Fruit fly (Drosophila melanogaster) whole organism, larva: ENCODE measurements around the gene CG5157.
A peak's percentile ranks its signal among the peaks of the same experiment; 100 is the strongest.

ENCODE experiments used
- noc ChIP-seq: fragments of 200-800 bp; sonication (Bioruptor generic); optimal IDR thresholded peaks from 3 replicates; lab custom pipeline; 2019; ENCODE audit warnings: missing biosample characterization, mild to moderate bottlenecking, missing genetic modification characterization, moderate library complexity

The CG5157 gene

DNA sequence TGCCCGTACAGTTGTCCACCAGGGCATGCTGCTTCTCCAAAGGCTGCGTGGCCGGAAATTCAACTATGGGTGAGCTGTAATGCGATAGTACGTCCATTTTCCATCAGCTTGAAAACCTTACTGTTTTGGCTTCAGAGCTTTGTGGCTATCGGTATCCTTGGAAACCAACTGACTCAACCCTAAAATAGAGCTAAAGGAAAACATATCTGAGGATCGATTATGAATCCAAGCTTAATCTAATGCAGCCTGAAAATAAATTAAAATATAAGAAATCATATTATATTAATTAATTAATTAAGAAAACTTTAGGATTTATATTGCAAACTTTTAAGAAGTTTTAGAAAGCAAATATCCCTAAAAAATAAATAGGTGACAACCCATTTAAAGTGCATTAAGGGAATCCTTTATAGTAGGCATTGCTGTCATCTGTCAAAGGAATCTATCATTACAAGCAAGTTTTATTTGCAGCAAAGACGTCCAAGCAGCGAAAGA is 40.2 kb downstream of the CG5157 start, which contains the start of the genes CG13074 and ATPsynbetaL:
CG13074 (minus strand) TSS at position 101 of the 492 bp plus-strand sequence.
ATPsynbetaL (plus strand) TSS at position 442 of the 492 bp plus-strand sequence.
- TF ChIP-seq noc (tag; lab: Kevin White, UChicago) = no peak

DNA sequence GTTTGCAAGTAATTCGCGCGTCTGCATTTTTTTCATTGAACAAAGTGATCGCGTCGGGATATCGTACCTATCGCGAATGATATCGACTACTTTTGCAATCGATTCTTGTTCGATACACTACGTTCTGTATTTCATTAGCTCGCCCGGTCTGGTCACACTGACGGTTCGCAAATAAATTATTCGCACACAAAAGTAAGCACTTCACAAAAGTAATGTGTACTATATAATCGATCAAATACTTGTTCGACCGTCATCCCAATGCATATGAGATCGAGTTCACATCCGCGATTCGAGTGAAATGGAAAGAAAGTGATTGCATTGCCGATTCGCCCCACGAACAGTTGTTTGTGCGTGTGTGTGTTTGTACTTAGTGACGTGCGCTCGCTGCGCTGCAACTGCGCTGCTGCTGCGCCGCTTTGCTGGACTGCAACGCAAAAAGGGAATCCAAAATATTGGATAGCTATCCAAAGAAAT is 47.3 kb downstream of the CG5157 start, which contains the start of the genes CG5235 and ClC-c:
CG5235 (minus strand) TSS at position 63 of the 474 bp plus-strand sequence.
ClC-c (plus strand) TSS at position 125 of the 474 bp plus-strand sequence.
- peak; percentile 39 for TF ChIP-seq noc (tag; lab: Kevin White, UChicago)

DNA sequence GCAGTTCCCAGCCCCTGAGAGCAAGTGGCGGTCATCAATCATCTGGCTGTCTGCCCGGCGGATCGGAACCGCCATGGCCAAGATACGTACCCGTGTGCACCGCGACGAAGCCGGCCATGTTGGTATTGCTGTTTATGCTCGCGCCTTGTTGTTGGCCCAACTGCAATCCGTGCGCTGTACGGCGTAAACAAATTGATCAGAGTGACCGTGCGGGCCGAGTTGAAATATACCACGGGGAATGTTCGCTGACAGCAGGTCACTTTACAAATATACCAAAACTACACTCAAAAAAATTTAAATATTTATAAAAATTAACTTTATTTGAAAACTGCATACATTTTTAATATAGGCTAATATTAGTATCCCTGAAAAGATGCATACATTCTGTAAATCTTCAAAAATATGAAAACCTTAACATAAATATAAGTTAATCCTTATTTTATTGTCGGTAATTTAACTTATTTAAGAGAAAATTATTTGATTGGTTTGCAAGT is 50.3 kb downstream of the CG5157 start, which contains the start of gene Tasp1:
Tasp1 (minus strand) TSS at position 203 of the 494 bp plus-strand sequence.
- TF ChIP-seq noc (tag; lab: Kevin White, UChicago) = no peak
